Worm (Caenorhabditis elegans) whole organism, early embryonic: Measurements from ENCODE around the gene gcy-5.

Experiments
- B0310.2 ChIP-seq: sonication (generic microtip); optimal IDR thresholded peaks from 2 replicates; lab custom pipeline; 2016; ENCODE audit warnings: mild to moderate bottlenecking, missing genetic modification characterization, missing compliant biosample characterization
- F13C5.2 ChIP-seq: sonication (generic microtip); optimal IDR thresholded peaks from 2 replicates; lab custom pipeline; 2017; ENCODE audit warnings: mild to moderate bottlenecking, missing genetic modification characterization, inconsistent platforms, missing compliant biosample characterization
- aly-1 ChIP-seq: sonication (generic microtip); optimal IDR thresholded peaks from 2 replicates; lab custom pipeline; 2016; ENCODE audit warnings: missing genetic modification characterization, missing compliant biosample characterization
- ama-1 ChIP-seq: fragments of 150-350 bp; optimal IDR thresholded peaks from 2 replicates; lab custom pipeline; 2014
- ceh-13 ChIP-seq: fragments of 200-800 bp; sonication (Bioruptor generic); optimal IDR thresholded peaks from 2 replicates; lab custom pipeline; 2018; ENCODE audit warnings: mild to moderate bottlenecking, missing genetic modification characterization, missing compliant biosample characterization
- ceh-36 ChIP-seq: sonication (generic microtip); optimal IDR thresholded peaks from 2 replicates; lab custom pipeline; 2016; ENCODE audit warnings: missing genetic modification characterization, inconsistent platforms, missing compliant biosample characterization
- ets-7 ChIP-seq: sonication (generic microtip); optimal IDR thresholded peaks from 2 replicates; lab custom pipeline; 2016; ENCODE audit warnings: missing genotype, missing genetic modification characterization, missing compliant biosample characterization
- flt-1 ChIP-seq: fragments of 200-800 bp; sonication (Bioruptor generic); IDR thresholded peaks from 2 replicates; pipeline ENCODE4 v1.3.6; 2022; ENCODE audit warnings: missing genetic modification characterization, missing compliant biosample characterization
- hmbx-1 ChIP-seq: sonication (generic microtip); optimal IDR thresholded peaks from 2 replicates; lab custom pipeline; 2016; ENCODE audit warnings: mild to moderate bottlenecking, missing genetic modification characterization, missing compliant biosample characterization
- hmg-4 ChIP-seq: fragments of 200-800 bp; sonication (Bioruptor generic); optimal IDR thresholded peaks from 2 replicates; lab custom pipeline; 2018; ENCODE audit warnings: mild to moderate bottlenecking, missing genetic modification characterization, missing compliant biosample characterization
- hnd-1 ChIP-seq: sonication (generic microtip); optimal IDR thresholded peaks from 2 replicates; lab custom pipeline; 2016; ENCODE audit warnings: missing genetic modification characterization, missing compliant biosample characterization
- pes-1 ChIP-seq: fragments of 200-800 bp; sonication (Bioruptor generic); IDR thresholded peaks from 2 replicates; pipeline ENCODE4 v1.3.6; 2022; ENCODE audit warnings: missing genetic modification reagents, missing genetic modification characterization, missing compliant biosample characterization
- scrt-1 ChIP-seq: fragments of 200-800 bp; sonication (Bioruptor generic); IDR thresholded peaks from 2 replicates; pipeline ENCODE4 v1.3.6; 2022; ENCODE audit warnings: missing genetic modification characterization, missing compliant biosample characterization
- sea-1 ChIP-seq: fragments of 200-800 bp; sonication (Bioruptor generic); conservative IDR thresholded peaks from 2 replicates; pipeline ENCODE4 v1.3.6; 2022; ENCODE audit warnings: missing genetic modification characterization, missing compliant biosample characterization
- tbx-11 ChIP-seq: fragments of 200-800 bp; sonication (Bioruptor generic); IDR thresholded peaks from 2 replicates; pipeline ENCODE4 v1.3.6; 2022; ENCODE audit warnings: missing genetic modification characterization, missing compliant biosample characterization
- tbx-37 ChIP-seq: fragments of 200-800 bp; sonication (Bioruptor generic); conservative IDR thresholded peaks from 2 replicates; pipeline ENCODE4 v1.3.6; 2022; ENCODE audit warnings: missing genetic modification reagents, missing genetic modification characterization, missing compliant biosample characterization
- tra-4 ChIP-seq: sonication (generic microtip); optimal IDR thresholded peaks from 2 replicates; lab custom pipeline; 2017; ENCODE audit warnings: missing genetic modification characterization, missing compliant biosample characterization

Gene gcy-5

DNA sequence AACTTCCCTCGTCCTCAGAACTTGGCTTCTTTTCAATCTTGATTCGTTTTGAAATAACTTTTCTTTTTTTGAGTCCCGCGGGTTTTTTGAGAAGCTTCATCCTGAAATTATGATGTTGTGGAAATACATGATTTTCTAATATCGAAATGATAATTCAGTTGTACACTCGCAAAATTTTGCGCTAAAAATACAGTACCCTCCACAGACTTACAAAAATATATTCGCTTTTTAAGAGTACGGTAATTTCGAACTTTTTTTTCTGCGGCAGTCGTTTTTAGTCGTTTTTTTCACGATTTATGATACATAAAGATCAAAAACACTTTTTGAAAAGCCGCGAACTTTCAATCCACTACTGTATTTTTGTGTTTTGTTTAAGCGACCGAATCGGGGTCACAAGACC lies 29.0 kb upstream of the gcy-5 start, which contains the start of gene pro-2:
Gene pro-2 (minus strand): TSS at position 101 of the 400 bp plus-strand sequence.
- TF ChIP-seq scrt-1 (no peak), hmbx-1 (tag; lab: Kevin White, UChicago) (no peak), tbx-11 (GFP tag; lab: Robert Waterston, UW) (no peak), tbx-37 (GFP tag; lab: Robert Waterston, UW) (no peak), aly-1 (tag; lab: Kevin White, UChicago) (no peak), F13C5.2 (tag; lab: Kevin White, UChicago) (no peak), B0310.2 (tag; lab: Kevin White, UChicago) (no peak), tra-4 (tag; lab: Kevin White, UChicago) (no peak), sea-1 (GFP tag; lab: Robert Waterston, UW) (no peak), hmg-4 (GFP tag; lab: Kevin White, UChicago) (no peak), pes-1 (no peak), ama-1 (lab: Kevin White, UChicago) (no peak), ceh-13 (GFP tag; lab: Kevin White, UChicago) (no peak), flt-1 (GFP tag; lab: Robert Waterston, UW) (no peak), ceh-36 (tag; lab: Kevin White, UChicago) (no peak), ets-7 (no peak)

DNA sequence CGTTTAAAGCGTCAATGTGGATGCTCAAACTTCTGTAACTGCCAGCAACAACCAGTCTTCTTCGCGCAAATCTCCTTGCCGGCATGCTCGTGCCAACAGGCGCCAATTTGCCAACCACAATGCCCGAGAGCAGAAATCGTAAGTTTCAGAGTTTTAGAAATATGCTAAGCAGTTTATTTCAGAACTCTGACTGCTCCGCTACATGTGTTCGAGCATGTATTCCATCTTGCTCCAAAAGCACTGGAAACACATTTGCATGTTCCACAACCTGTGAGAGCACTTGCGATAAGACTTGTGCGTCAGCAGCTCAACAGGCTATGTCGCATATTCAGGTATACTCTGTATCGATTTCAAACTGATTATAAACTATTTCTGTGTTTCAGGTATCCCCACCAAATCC lies 13.7 kb upstream of the gcy-5 start:
- TF ChIP-seq aly-1 (tag; lab: Kevin White, UChicago) (no peak), B0310.2 (tag; lab: Kevin White, UChicago) (no peak), ets-7 (no peak), ceh-36 (tag; lab: Kevin White, UChicago) (no peak), hnd-1 (no peak), tbx-11 (GFP tag; lab: Robert Waterston, UW) (no peak), F13C5.2 (tag; lab: Kevin White, UChicago) (no peak), sea-1 (GFP tag; lab: Robert Waterston, UW) (no peak), flt-1 (GFP tag; lab: Robert Waterston, UW) (no peak), hmg-4 (GFP tag; lab: Kevin White, UChicago) (no peak), pes-1 (no peak), ama-1 (lab: Kevin White, UChicago) (no peak), ceh-13 (GFP tag; lab: Kevin White, UChicago) (no peak), scrt-1 (no peak), tbx-37 (GFP tag; lab: Robert Waterston, UW) (no peak), hmbx-1 (tag; lab: Kevin White, UChicago) (no peak)

DNA sequence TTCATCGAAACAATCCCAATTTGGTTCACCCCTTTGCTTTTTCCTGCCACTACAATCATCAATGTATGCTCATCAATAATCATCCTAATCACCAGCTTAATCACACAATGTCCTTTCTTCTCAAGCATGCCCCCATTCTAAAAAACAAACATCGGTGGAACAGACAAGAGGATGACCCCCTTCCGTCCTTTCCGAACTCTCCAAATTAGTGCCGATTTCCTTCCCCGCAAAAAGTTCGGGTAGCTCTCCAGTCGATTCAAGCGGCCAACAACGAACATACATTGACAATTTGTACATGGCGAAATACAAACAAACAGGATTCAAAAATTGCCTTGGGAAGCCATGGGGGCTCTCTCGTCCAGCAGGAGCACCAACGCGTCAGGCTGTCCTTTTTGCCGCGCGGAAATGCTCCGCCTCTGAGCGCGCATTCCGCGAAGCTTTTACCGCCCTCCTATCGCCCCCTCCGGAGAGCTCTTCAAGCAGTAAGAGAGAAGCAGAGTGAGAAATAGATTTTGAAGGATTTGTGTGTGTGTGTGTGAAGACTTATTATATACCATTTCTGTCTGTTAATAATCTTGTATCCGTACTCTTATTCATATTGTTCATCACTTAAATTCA lies 9.7 kb upstream of the gcy-5 start, which contains the start of gene appg-1:
Gene appg-1 (plus strand): TSS at position 427 of the 618 bp plus-strand sequence.
- TF ChIP-seq tra-4 (tag; lab: Kevin White, UChicago) (no peak), ceh-13 (GFP tag; lab: Kevin White, UChicago) (no peak), B0310.2 (tag; lab: Kevin White, UChicago) (no peak), F13C5.2 (tag; lab: Kevin White, UChicago) (no peak), hmg-4 (GFP tag; lab: Kevin White, UChicago) (no peak)

DNA sequence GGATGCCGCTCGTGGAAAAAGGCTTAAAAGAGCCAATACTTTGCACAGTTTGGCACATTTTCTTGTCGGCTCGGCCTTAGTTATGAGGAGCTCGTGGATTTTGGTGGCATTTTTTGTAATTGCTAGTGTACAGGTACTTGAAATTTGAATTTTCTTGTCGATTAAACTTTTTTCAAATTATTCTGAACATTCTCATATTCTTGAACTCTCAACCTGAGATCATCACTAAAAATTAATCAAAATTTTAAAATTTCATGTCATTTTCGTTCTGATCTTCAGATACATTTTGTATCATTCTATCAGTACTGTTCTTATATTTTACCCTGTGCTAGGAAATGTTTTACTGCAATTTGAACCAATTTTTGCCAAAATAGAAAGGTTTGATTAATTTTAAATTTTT lies 5.4 kb upstream of the gcy-5 start, which contains the start of gene idpp-4:
Gene idpp-4 (plus strand): TSS at position 51 of the 400 bp plus-strand sequence.
- TF ChIP-seq sea-1 (GFP tag; lab: Robert Waterston, UW) (no peak), ceh-13 (GFP tag; lab: Kevin White, UChicago) (no peak), B0310.2 (tag; lab: Kevin White, UChicago) (no peak), hmbx-1 (tag; lab: Kevin White, UChicago) (no peak), ama-1 (lab: Kevin White, UChicago) (no peak), tra-4 (tag; lab: Kevin White, UChicago) (no peak), aly-1 (tag; lab: Kevin White, UChicago) (no peak), ets-7 (no peak), hmg-4 (GFP tag; lab: Kevin White, UChicago) (no peak), scrt-1 (no peak), pes-1 (no peak)

DNA sequence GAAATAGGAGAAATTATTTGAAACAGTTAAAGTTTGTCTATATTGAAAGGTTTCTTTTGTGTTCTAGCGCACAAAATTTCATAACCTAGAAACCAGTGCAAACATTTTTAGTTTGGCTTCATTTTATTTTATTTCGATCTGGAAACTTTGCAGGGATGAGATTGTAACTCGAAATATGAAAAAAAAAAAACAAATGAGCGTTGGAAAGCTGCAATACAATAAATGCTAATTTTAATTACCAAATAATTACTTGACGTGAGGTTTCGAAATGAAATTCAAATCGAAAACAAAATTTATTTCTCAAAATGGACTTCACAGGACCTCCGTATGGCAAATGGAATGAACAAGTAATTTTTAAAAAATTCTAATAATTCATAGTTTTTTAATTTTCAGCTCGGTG lies 988 bp upstream of the gcy-5 start, which contains the start of gene M02G9.4:
Gene M02G9.4 (plus strand): TSS at position 301 of the 400 bp plus-strand sequence.
- TF ChIP-seq aly-1 (tag; lab: Kevin White, UChicago) (no peak), ceh-36 (tag; lab: Kevin White, UChicago) (no peak), scrt-1 (no peak), sea-1 (GFP tag; lab: Robert Waterston, UW) (no peak), hmg-4 (GFP tag; lab: Kevin White, UChicago) (no peak), flt-1 (GFP tag; lab: Robert Waterston, UW) (no peak), tbx-11 (GFP tag; lab: Robert Waterston, UW) (no peak), B0310.2 (tag; lab: Kevin White, UChicago) (no peak), F13C5.2 (tag; lab: Kevin White, UChicago) (no peak), hnd-1 (no peak), tbx-37 (GFP tag; lab: Robert Waterston, UW) (no peak)

DNA sequence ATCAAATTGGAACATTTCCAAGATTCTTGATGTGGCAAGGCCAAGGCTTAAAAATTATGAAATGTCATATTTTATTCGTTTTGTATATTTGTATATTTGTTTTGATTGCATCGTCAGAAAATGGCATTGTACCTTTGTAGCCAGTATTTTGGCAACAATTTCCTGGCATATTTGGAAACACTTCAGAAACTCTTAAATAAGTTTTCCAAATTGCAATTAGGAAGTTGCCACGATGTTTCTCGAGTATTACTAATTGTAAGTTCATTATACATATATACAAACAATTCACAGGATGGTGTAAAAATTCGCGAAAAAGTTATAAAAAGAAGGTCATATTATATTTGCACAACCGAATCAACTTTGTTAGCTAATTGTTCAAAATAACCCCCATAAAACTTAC lies 767 bp downstream of the gcy-5 start, which contains the start of gene idpp-8:
Gene idpp-8 (plus strand): TSS at position 301 of the 400 bp plus-strand sequence.
- TF ChIP-seq hnd-1 (no peak), pes-1 (no peak), hmbx-1 (tag; lab: Kevin White, UChicago) (no peak), F13C5.2 (tag; lab: Kevin White, UChicago) (no peak), tbx-11 (GFP tag; lab: Robert Waterston, UW) (no peak), B0310.2 (tag; lab: Kevin White, UChicago) (no peak), tbx-37 (GFP tag; lab: Robert Waterston, UW) (no peak), scrt-1 (no peak), flt-1 (GFP tag; lab: Robert Waterston, UW) (no peak), sea-1 (GFP tag; lab: Robert Waterston, UW) (no peak), ama-1 (lab: Kevin White, UChicago) (no peak), ceh-13 (GFP tag; lab: Kevin White, UChicago) (no peak), hmg-4 (GFP tag; lab: Kevin White, UChicago) (no peak), aly-1 (tag; lab: Kevin White, UChicago) (no peak), ceh-36 (tag; lab: Kevin White, UChicago) (no peak), tra-4 (tag; lab: Kevin White, UChicago) (no peak), ets-7 (no peak)
